Fruit fly (Drosophila melanogaster) whole organism, embryonic: ENCODE data around the gene CG9886.

ENCODE experiments used
- Blimp-1 ChIP-seq: fragments of 200-800 bp; sonication (Bioruptor generic); optimal IDR thresholded peaks from 3 replicates; lab custom pipeline; 2018; ENCODE audit warnings: missing biosample characterization, missing genetic modification characterization, mild to moderate bottlenecking, moderate library complexity, missing genetic modification reagents
- CG10462 ChIP-seq: fragments of 200-800 bp; sonication (Bioruptor generic); optimal IDR thresholded peaks from 2 replicates; lab custom pipeline; 2016; ENCODE audit warnings: missing biosample characterization, missing genetic modification characterization
- CG8089 ChIP-seq: fragments of 200-800 bp; sonication (Bioruptor generic); optimal IDR thresholded peaks from 3 replicates; lab custom pipeline; 2016; ENCODE audit warnings: missing biosample characterization, missing genetic modification characterization
- CG8478 ChIP-seq: fragments of >200 bp; optimal IDR thresholded peaks from 2 replicates; lab custom pipeline; 2018
- CG9437 ChIP-seq: fragments of 200-800 bp; sonication (Bioruptor generic); optimal IDR thresholded peaks from 2 replicates; lab custom pipeline; 2018; ENCODE audit warnings: missing biosample characterization, mild to moderate bottlenecking, missing genetic modification characterization
- Nf-YC ChIP-seq: fragments of 200-800 bp; optimal IDR thresholded peaks from 3 replicates; lab custom pipeline; 2019; ENCODE audit warnings: missing biosample characterization, mild to moderate bottlenecking, missing genetic modification characterization, moderate library complexity
- Opbp ChIP-seq: fragments of 200-800 bp; sonication (Bioruptor generic); IDR thresholded peaks from 3 replicates; pipeline ENCODE4 v1.3.6; 2022; ENCODE audit warnings: missing biosample characterization, missing genetic modification characterization; ENCODE audit not compliant: partially characterized antibody
- az2 ChIP-seq: fragments of 200-800 bp; sonication (Bioruptor generic); optimal IDR thresholded peaks from 3 replicates; lab custom pipeline; 2016; ENCODE audit warnings: missing biosample characterization, missing genetic modification characterization
- unpg ChIP-seq: fragments of 200-800 bp; sonication (Bioruptor generic); optimal IDR thresholded peaks from 3 replicates; lab custom pipeline; 2018; ENCODE audit warnings: missing biosample characterization, mild to moderate bottlenecking, missing genetic modification characterization, moderate library complexity

- TF ChIP-seq unpg (no peak), Blimp-1 (no peak), Opbp (GFP tag; lab: Robert Waterston, UW) (no peak), CG8478 (lab: Kevin White, UChicago) (no peak), CG10462 (GFP tag; lab: Kevin White, UChicago) (no peak), CG9437 (GFP tag; lab: Kevin White, UChicago) (no peak), Nf-YC (tag; lab: Kevin White, UChicago) (no peak), CG8089 (GFP tag; lab: Kevin White, UChicago) (no peak), az2 (GFP tag; lab: Kevin White, UChicago) (no peak)
These were observed 16.0 kb upstream of the CG9886 start for dm6 chr2L:2404631-2405030.
